Fruit fly (Drosophila melanogaster) whole organism, embryonic: ENCODE measurements around the gene brun.

Experiments
- Bgb ChIP-seq: fragments of 200-800 bp; sonication (Bioruptor generic); IDR thresholded peaks from 2 replicates; pipeline ENCODE4 v1.3.6; 2022; ENCODE audit warnings: missing biosample characterization, missing genetic modification characterization; ENCODE audit not compliant: partially characterized antibody
- BtbVII ChIP-seq: fragments of 200-800 bp; sonication (Bioruptor generic); optimal IDR thresholded peaks from 3 replicates; lab custom pipeline; 2017; ENCODE audit warnings: missing biosample characterization, mild to moderate bottlenecking, missing genetic modification characterization
- Bteb2 ChIP-seq: fragments of 200-800 bp; sonication (Bioruptor generic); optimal IDR thresholded peaks from 2 replicates; lab custom pipeline; 2016; ENCODE audit warnings: missing biosample characterization, missing genetic modification characterization
- CG10209 ChIP-seq: fragments of 200-800 bp; sonication (Bioruptor generic); optimal IDR thresholded peaks from 3 replicates; lab custom pipeline; 2017; ENCODE audit warnings: missing biosample characterization, mild to moderate bottlenecking, missing genetic modification characterization, missing genetic modification reagents
- CG10274 ChIP-seq: fragments of 200-800 bp; sonication (Bioruptor generic); optimal IDR thresholded peaks from 3 replicates; lab custom pipeline; 2017; ENCODE audit warnings: missing biosample characterization, mild to moderate bottlenecking, missing genetic modification characterization
- CG10321 ChIP-seq: fragments of 200-800 bp; sonication (Bioruptor generic); IDR thresholded peaks from 2 replicates; pipeline ENCODE4 v1.3.6; 2022; ENCODE audit warnings: missing biosample characterization, missing genetic modification characterization
- CG10543 ChIP-seq: fragments of 200-800 bp; sonication (Bioruptor generic); optimal IDR thresholded peaks from 3 replicates; lab custom pipeline; 2017; ENCODE audit warnings: missing biosample characterization, mild to moderate bottlenecking, missing genetic modification characterization, moderate library complexity
- CG10565 ChIP-seq: fragments of 200-800 bp; sonication (Bioruptor generic); optimal IDR thresholded peaks from 3 replicates; lab custom pipeline; 2016; ENCODE audit warnings: missing biosample characterization, mild to moderate bottlenecking, missing genetic modification characterization
- CG11560 ChIP-seq: fragments of 200-800 bp; sonication (Bioruptor generic); IDR thresholded peaks from 3 replicates; pipeline ENCODE4 v1.3.6; 2022; ENCODE audit warnings: missing biosample characterization, missing genetic modification characterization
- CG12071 ChIP-seq: fragments of 200-800 bp; sonication (Bioruptor generic); optimal IDR thresholded peaks from 3 replicates; lab custom pipeline; 2018; ENCODE audit warnings: missing biosample characterization, mild to moderate bottlenecking, missing genetic modification characterization
- CG12155 ChIP-seq: fragments of 200-800 bp; sonication (Bioruptor generic); optimal IDR thresholded peaks from 3 replicates; lab custom pipeline; 2016; ENCODE audit warnings: missing biosample characterization, missing genetic modification characterization
- CG12659 ChIP-seq: fragments of 200-800 bp; sonication (Bioruptor generic); optimal IDR thresholded peaks from 3 replicates; lab custom pipeline; 2017; ENCODE audit warnings: mild to moderate bottlenecking, missing biosample characterization, missing genetic modification reagents, missing genetic modification characterization
- CG13123 ChIP-seq: fragments of 200-800 bp; sonication (Bioruptor generic); optimal IDR thresholded peaks from 2 replicates; lab custom pipeline; 2016; ENCODE audit warnings: missing biosample characterization, missing genetic modification characterization
- CG13287 ChIP-seq: fragments of 200-800 bp; sonication (Bioruptor generic); IDR thresholded peaks from 2 replicates; pipeline ENCODE4 v1.3.6; 2022; ENCODE audit warnings: missing biosample characterization, missing genetic modification characterization; ENCODE audit not compliant: partially characterized antibody
- CG1603 ChIP-seq: fragments of 200-800 bp; sonication (Bioruptor generic); optimal IDR thresholded peaks from 2 replicates; lab custom pipeline; 2019; ENCODE audit warnings: missing biosample characterization, mild to moderate bottlenecking, missing genetic modification characterization, moderate library complexity
- CG17802 ChIP-seq: fragments of 200-800 bp; sonication (Bioruptor generic); optimal IDR thresholded peaks from 2 replicates; lab custom pipeline; 2018; ENCODE audit warnings: missing biosample characterization, mild to moderate bottlenecking, missing genetic modification characterization, moderate library complexity
- CG1792 ChIP-seq: fragments of 200-800 bp; sonication (Bioruptor generic); optimal IDR thresholded peaks from 2 replicates; lab custom pipeline; 2016; ENCODE audit warnings: missing biosample characterization, missing genetic modification characterization
- CG1832 ChIP-seq: fragments of 200-800 bp; sonication (Bioruptor generic); optimal IDR thresholded peaks from 2 replicates; lab custom pipeline; 2017; ENCODE audit warnings: missing biosample characterization, mild to moderate bottlenecking, missing genetic modification characterization, inconsistent platforms
- CG18476 ChIP-seq: fragments of 200-800 bp; sonication (Bioruptor generic); optimal IDR thresholded peaks from 2 replicates; lab custom pipeline; 2016; ENCODE audit warnings: missing biosample characterization, mild to moderate bottlenecking, missing genetic modification characterization
- CG30020 ChIP-seq: fragments of 200-800 bp; optimal IDR thresholded peaks from 2 replicates; lab custom pipeline; 2019; ENCODE audit warnings: missing biosample characterization, mild to moderate bottlenecking, missing genetic modification characterization, moderate library complexity
- CG31365 ChIP-seq: fragments of 200-800 bp; sonication (Bioruptor generic); optimal IDR thresholded peaks from 2 replicates; lab custom pipeline; 2018; ENCODE audit warnings: missing biosample characterization, mild to moderate bottlenecking, missing genetic modification characterization
- CG32767 ChIP-seq: fragments of 200-800 bp; sonication (Bioruptor generic); IDR thresholded peaks from 2 replicates; pipeline ENCODE4 v1.3.6; 2022; ENCODE audit warnings: missing biosample characterization, missing genetic modification characterization
- CG34422 ChIP-seq: fragments of 200-800 bp; sonication (Bioruptor generic); IDR thresholded peaks from 3 replicates; pipeline ENCODE4 v1.3.6; 2022; ENCODE audit warnings: missing biosample characterization, missing genetic modification characterization
- CG4854 ChIP-seq: fragments of 200-800 bp; sonication (Bioruptor generic); optimal IDR thresholded peaks from 2 replicates; lab custom pipeline; 2016; ENCODE audit warnings: missing biosample characterization, missing genetic modification characterization, inconsistent platforms
- CG8359 ChIP-seq: fragments of 200-800 bp; sonication (Bioruptor generic); optimal IDR thresholded peaks from 2 replicates; lab custom pipeline; 2017; ENCODE audit warnings: missing biosample characterization, mild to moderate bottlenecking, missing genetic modification characterization, borderline replicate concordance
- CG9797 ChIP-seq: fragments of 200-800 bp; sonication (Bioruptor generic); optimal IDR thresholded peaks from 3 replicates; lab custom pipeline; 2018; ENCODE audit warnings: missing biosample characterization, mild to moderate bottlenecking, missing genetic modification characterization
- CkIIα-i1 ChIP-seq: fragments of 200-800 bp; sonication (Bioruptor generic); IDR thresholded peaks from 2 replicates; pipeline ENCODE4 v1.3.6; 2022; ENCODE audit warnings: missing biosample characterization, missing genetic modification characterization
- Dad ChIP-seq: fragments of 200-800 bp; sonication (Bioruptor generic); optimal IDR thresholded peaks from 3 replicates; lab custom pipeline; 2016; ENCODE audit warnings: missing biosample characterization, missing genetic modification characterization
- Dfd ChIP-seq, 2 experiments: fragments of >200 bp; optimal IDR thresholded peaks; 2 replicates each; lab custom pipeline; 2017; ENCODE audit warnings: missing biosample characterization in 2 of 2, missing genetic modification characterization in 2 of 2
- Eip74EF ChIP-seq, 2 experiments: fragments of 200-800 bp in 1 of 2; fragments of >200 bp in 1 of 2; sonication (Bioruptor generic) in 1 of 2; optimal IDR thresholded peaks; 2 replicates each; lab custom pipeline; 2017 to 2019; ENCODE audit warnings: missing biosample characterization in 2 of 2, missing genetic modification characterization in 2 of 2, mild to moderate bottlenecking in 1 of 2, moderate library complexity in 1 of 2
- HmgZ ChIP-seq: fragments of 200-800 bp; sonication (Bioruptor generic); optimal IDR thresholded peaks from 2 replicates; lab custom pipeline; 2018; ENCODE audit warnings: missing biosample characterization, mild to moderate bottlenecking, missing genetic modification characterization
- Lhr ChIP-seq: fragments of 200-800 bp; sonication (Bioruptor generic); optimal IDR thresholded peaks from 3 replicates; lab custom pipeline; 2017; ENCODE audit warnings: mild to moderate bottlenecking, missing biosample characterization, missing genetic modification reagents, missing genetic modification characterization
- Sox102F ChIP-seq: fragments of 200-800 bp; sonication (Bioruptor generic); optimal IDR thresholded peaks from 2 replicates; lab custom pipeline; 2018; ENCODE audit warnings: missing biosample characterization, mild to moderate bottlenecking, missing genetic modification characterization, moderate library complexity
- da ChIP-seq: fragments of 200-800 bp; sonication (Bioruptor generic); optimal IDR thresholded peaks from 2 replicates; lab custom pipeline; 2016; ENCODE audit warnings: missing biosample characterization, missing genetic modification characterization
- dm ChIP-seq: fragments of 200-800 bp; sonication (Bioruptor generic); optimal IDR thresholded peaks from 3 replicates; lab custom pipeline; 2016; ENCODE audit warnings: missing biosample characterization, missing genetic modification characterization
- dmrt99B ChIP-seq: fragments of 200-800 bp; sonication (Bioruptor generic); optimal IDR thresholded peaks from 2 replicates; lab custom pipeline; 2018; ENCODE audit warnings: missing biosample characterization, mild to moderate bottlenecking, missing genetic modification characterization, moderate library complexity
- hbn ChIP-seq: fragments of 200-800 bp; sonication (Bioruptor generic); IDR thresholded peaks from 2 replicates; pipeline ENCODE4 v1.3.6; 2022; ENCODE audit warnings: missing biosample characterization, missing genetic modification characterization; ENCODE audit not compliant: partially characterized antibody
- kah ChIP-seq: fragments of 200-800 bp; sonication (Bioruptor generic); optimal IDR thresholded peaks from 2 replicates; lab custom pipeline; 2018; ENCODE audit warnings: missing biosample characterization, mild to moderate bottlenecking, missing genetic modification characterization
- knrl ChIP-seq: fragments of 200-800 bp; sonication (Bioruptor generic); IDR thresholded peaks from 3 replicates; pipeline ENCODE4 v1.3.6; 2022; ENCODE audit warnings: missing biosample characterization, missing genetic modification characterization; ENCODE audit not compliant: partially characterized antibody
- maf-S ChIP-seq: fragments of 200-800 bp; sonication (Bioruptor generic); optimal IDR thresholded peaks from 2 replicates; lab custom pipeline; 2016; ENCODE audit warnings: missing biosample characterization, missing genetic modification characterization
- pho ChIP-seq: fragments of 200-800 bp; sonication (Bioruptor generic); optimal IDR thresholded peaks from 2 replicates; lab custom pipeline; 2016; ENCODE audit warnings: missing biosample characterization, missing genetic modification characterization
- phol ChIP-seq: fragments of 200-800 bp; sonication (Bioruptor generic); optimal IDR thresholded peaks from 3 replicates; lab custom pipeline; 2018; ENCODE audit warnings: missing biosample characterization, mild to moderate bottlenecking, missing genetic modification characterization, moderate library complexity
- psq ChIP-seq: fragments of 200-800 bp; sonication (Bioruptor generic); optimal IDR thresholded peaks from 2 replicates; lab custom pipeline; 2017; ENCODE audit warnings: missing biosample characterization, missing genetic modification characterization
- sens-2 ChIP-seq: fragments of 200-800 bp; sonication (Bioruptor generic); IDR thresholded peaks from 2 replicates; pipeline ENCODE4 v1.3.6; 2022; ENCODE audit warnings: missing biosample characterization, missing genetic modification characterization
- sim ChIP-seq: fragments of 200-800 bp; sonication (Bioruptor generic); IDR thresholded peaks from 2 replicates; pipeline ENCODE4 v1.3.6; 2022; ENCODE audit warnings: missing biosample characterization, missing genetic modification characterization
- slp2 ChIP-seq: fragments of 200-800 bp; sonication (Bioruptor generic); optimal IDR thresholded peaks from 2 replicates; lab custom pipeline; 2016; ENCODE audit warnings: missing biosample characterization, missing genetic modification characterization
- stc ChIP-seq: fragments of 200-800 bp; sonication (Bioruptor generic); IDR thresholded peaks from 2 replicates; pipeline ENCODE4 v1.3.6; 2022; ENCODE audit warnings: missing biosample characterization, missing genetic modification characterization
- tgo ChIP-seq: fragments of 200-800 bp; sonication (Bioruptor generic); IDR thresholded peaks from 3 replicates; pipeline ENCODE4 v1.3.6; 2022; ENCODE audit warnings: missing biosample characterization, missing genetic modification characterization
- toy ChIP-seq: fragments of 200-800 bp; sonication (Bioruptor generic); IDR thresholded peaks from 2 replicates; pipeline ENCODE4 v1.3.6; 2022; ENCODE audit warnings: missing biosample characterization, missing genetic modification characterization
- tx ChIP-seq: fragments of 200-800 bp; sonication (Bioruptor generic); optimal IDR thresholded peaks from 2 replicates; lab custom pipeline; 2016; ENCODE audit warnings: missing biosample characterization, missing genetic modification characterization

brun gene

dm6 chr2L:20647240-20647908 lies 8.6 kb downstream of the brun start (continued):
- TF ChIP-seq Bgb (GFP tag; lab: Robert Waterston, UW) (no peak), dm (GFP tag; lab: Kevin White, UChicago) (peak; percentile 96), CG11560 (tag; lab: Robert Waterston, UW) (no peak), CG10543 (GFP tag; lab: Kevin White, UChicago) (no peak), knrl (GFP tag; lab: Robert Waterston, UW) (no peak), CG10209 (GFP tag; lab: Kevin White, UChicago) (no peak), toy (GFP tag; lab: Robert Waterston, UW) (no peak), CG31365 (no peak), CG9797 (peak; percentile 89), CG8359 (GFP tag; lab: Kevin White, UChicago) (no peak), CG34422 (no peak), tgo (no peak), Dad (GFP tag; lab: Kevin White, UChicago) (peak; percentile 6), CG1792 (GFP tag; lab: Kevin White, UChicago) (no peak), Bteb2 (GFP tag; lab: Kevin White, UChicago) (peak; percentile 9), Eip74EF (GFP tag; optimal IDR thresholded peaks at IDR 0.05; lab: Kevin White, UChicago) (no peak), Dfd (GFP tag; optimal IDR thresholded peaks at IDR 0.05; lab: Kevin White, UChicago) (no peak), tx (GFP tag; lab: Kevin White, UChicago) (no peak), CG13287 (GFP tag; lab: Robert Waterston, UW) (no peak), CG1603 (tag; lab: Kevin White, UChicago) (peak; percentile 42), CG13123 (GFP tag; lab: Kevin White, UChicago) (no peak), CG1832 (GFP tag; lab: Kevin White, UChicago) (no peak), CG4854 (no peak), kah (GFP tag; lab: Kevin White, UChicago) (peak; percentile 8), CG18476 (no peak), hbn (no peak), phol (tag; lab: Kevin White, UChicago) (peak; percentile 5), sim (GFP tag; lab: Robert Waterston, UW) (no peak), CkIIα-i1 (no peak), stc (GFP tag; lab: Robert Waterston, UW) (no peak), CG12659 (GFP tag; lab: Kevin White, UChicago) (peak; percentile 63), HmgZ (tag; lab: Kevin White, UChicago) (peak; percentile 43), psq (GFP tag; lab: Kevin White, UChicago) (no peak), CG10274 (GFP tag; lab: Kevin White, UChicago) (no peak), BtbVII (GFP tag; lab: Kevin White, UChicago) (no peak), Sox102F (GFP tag; lab: Kevin White, UChicago) (no peak), pho (peak; percentile 11), CG17802 (no peak), CG10565 (GFP tag; lab: Kevin White, UChicago) (no peak), maf-S (GFP tag; lab: Kevin White, UChicago) (no peak), CG10321 (GFP tag; lab: Robert Waterston, UW) (no peak), slp2 (no peak), CG32767 (no peak), CG12071 (GFP tag; lab: Kevin White, UChicago) (no peak), CG12155 (peak; percentile 14), CG30020 (peak; percentile 4), Lhr (peak; percentile 30), da (GFP tag; lab: Kevin White, UChicago) (no peak), dmrt99B (tag; lab: Kevin White, UChicago) (no peak), sens-2 (GFP tag; lab: Robert Waterston, UW) (no peak)
